Fruit fly (Drosophila melanogaster) S2 (cell line): ENCODE results near the gene CG4598.

Source experiments
- CG8478 ChIP-seq: fragments of >200 bp; optimal IDR thresholded peaks from 2 replicates; lab custom pipeline; 2018
- CTCF ChIP-seq, 2 experiments: fragments of >200 bp; optimal IDR thresholded peaks; 2 replicates each; lab custom pipeline; 2018

dm6 chr2L:9954119-9954518, 35.7 kb downstream of the CG4598 start, which contains the start of the genes CG13126 and CG4709:
- no peak for TF ChIP-seq CG8478 (lab: Kevin White, UChicago)
- TF ChIP-seq CTCF (optimal IDR thresholded peaks at IDR 0.05; lab: Kevin White, UChicago): no peak
